Fruit fly (Drosophila melanogaster) ovary, adult (tissue): ENCODE measurements around the gene Gcn5.

Experiments
- CG17801 ChIP-seq: fragments of 200-800 bp; optimal IDR thresholded peaks from 2 replicates; lab custom pipeline; 2019; ENCODE audit warnings: missing biosample characterization, mild to moderate bottlenecking, missing genetic modification characterization, moderate library complexity; ENCODE audit not compliant: partially characterized antibody

Gene Gcn5

dm6 chr3L:12490418-12491035, 33.3 kb downstream of the Gcn5 start, which contains the start of gene CG10660:
TSS of gene CG10660 (minus strand) at chr3L:12490676.
- peak; percentile 86 for TF ChIP-seq CG17801

- no peak for TF ChIP-seq CG17801
Observed at dm6 chr3L:12489952-12490351, 33.9 kb downstream of the Gcn5 start.

dm6 chr3L:12486175-12486574, 37.6 kb downstream of the Gcn5 start:
- no peak for TF ChIP-seq CG17801

dm6 chr3L:12484948-12485347, 38.9 kb downstream of the Gcn5 start, which contains the start of gene CG10663:
TSS of gene CG10663 (minus strand) at chr3L:12485035.
- TF ChIP-seq CG17801 = no peak

dm6 chr3L:12484464-12484863, 39.4 kb downstream of the Gcn5 start:
- TF ChIP-seq CG17801 = no peak

DNA sequence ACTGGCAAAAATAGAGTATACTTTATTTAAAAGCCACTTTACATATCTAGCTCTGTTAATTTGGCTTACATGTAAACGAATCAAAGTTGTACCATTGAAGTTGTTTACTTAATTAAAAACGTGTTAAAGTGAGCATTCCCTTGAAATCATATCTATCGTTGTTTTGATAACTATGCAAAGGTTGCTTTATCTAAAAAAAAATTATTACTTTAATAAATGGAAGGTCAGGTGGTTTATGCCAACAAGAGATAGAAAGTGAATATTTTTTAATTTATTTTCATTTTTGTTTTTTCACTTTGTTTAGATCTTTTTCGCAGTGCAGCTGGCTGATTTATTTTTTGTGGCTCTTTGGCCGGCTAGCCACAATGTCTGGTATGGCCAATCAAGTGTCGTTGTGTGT, 40.9 kb downstream of the Gcn5 start:
- peak; percentile 17 for TF ChIP-seq CG17801

dm6 chr3L:12482246-12482645, 41.6 kb downstream of the Gcn5 start, which contains the start of gene CG33725:
TSS of gene CG33725 (plus strand) at chr3L:12482609.
- TF ChIP-seq CG17801 = no peak

DNA sequence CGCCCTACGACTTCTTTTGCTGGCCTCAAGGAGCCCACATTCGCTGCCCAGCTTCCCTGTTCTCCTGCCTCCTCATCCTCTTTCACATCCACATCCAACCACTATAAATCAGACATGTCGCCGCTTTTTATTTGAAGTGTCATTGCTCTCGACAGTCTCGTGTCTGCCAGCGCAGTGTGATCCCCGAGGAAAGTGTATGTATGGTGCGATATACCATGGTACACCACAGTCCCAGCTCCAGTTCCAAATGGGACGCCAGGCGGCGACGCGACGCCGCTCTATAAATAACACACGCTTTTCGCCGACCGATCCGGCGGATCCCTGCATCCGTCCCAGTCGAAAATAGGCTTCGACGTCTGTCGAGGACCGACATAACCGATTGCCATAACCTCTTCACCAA, 45.6 kb downstream of the Gcn5 start:
- TF ChIP-seq CG17801 = no peak

DNA sequence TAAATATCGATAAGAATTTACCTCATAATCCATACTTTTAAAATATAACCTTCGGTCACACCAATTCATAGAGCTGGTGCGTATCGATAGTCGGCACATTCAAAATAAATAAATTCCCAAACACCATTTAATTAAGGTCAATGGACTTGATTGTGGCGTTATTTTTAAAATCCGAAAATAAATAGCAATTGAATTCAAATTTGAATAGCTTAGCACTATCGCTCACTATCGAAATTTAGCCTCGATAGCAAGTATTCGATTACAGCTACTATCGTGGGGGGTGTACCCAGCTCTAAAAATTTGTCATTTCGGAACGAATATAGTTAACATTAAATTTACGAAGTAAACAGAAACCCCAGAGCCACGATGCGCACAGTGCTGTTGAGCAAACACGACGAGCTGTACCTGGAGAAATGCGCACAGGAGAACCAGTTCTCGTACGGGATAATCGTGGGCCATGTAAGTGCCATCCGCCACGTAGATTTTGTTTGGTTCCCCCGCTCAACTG, 52.3 kb downstream of the Gcn5 start, which contains the start of gene CG10616:
CG10616 (plus strand) TSS at position 258 of the 508 bp plus-strand sequence.
- no peak for TF ChIP-seq CG17801
